Worm (Caenorhabditis elegans) whole organism, L1 larva: ENCODE results near the gene cyp-14A4.

Experiments used
- ceh-82 ChIP-seq, 3 experiments: fragments of 150-350 bp in 1 of 3; sonication (generic microtip) in 2 of 3; optimal IDR thresholded peaks; 2 replicates each; lab custom pipeline; 2014 to 2017; ENCODE audit warnings: missing biosample characterization in 3 of 3, missing genetic modification characterization in 3 of 3
- efl-1 ChIP-seq, 4 experiments: fragments of 150-350 bp; optimal IDR thresholded peaks in 3 of 4; peaks in 1 of 4; 1 replicate in 1 of 4; 2 replicates in 3 of 4; lab custom pipeline; 2014; ENCODE audit warnings: missing biosample characterization in 2 of 4, missing genetic modification characterization in 2 of 4, missing genetic modification reagents in 2 of 4
- elt-3 ChIP-seq, 6 experiments: fragments of 150-350 bp in 1 of 6; sonication (generic microtip); optimal IDR thresholded peaks; 2 replicates each; lab custom pipeline; 2017 to 2018; ENCODE audit warnings: missing biosample characterization in 6 of 6, missing genetic modification characterization in 6 of 6, inconsistent platforms in 1 of 6
- fkh-10 ChIP-seq: sonication (generic microtip); optimal IDR thresholded peaks from 2 replicates; lab custom pipeline; 2017; ENCODE audit warnings: missing biosample characterization, missing genetic modification reagents, missing genetic modification characterization
- hpl-2 ChIP-seq: fragments of 150-350 bp; optimal IDR thresholded peaks from 2 replicates; lab custom pipeline; 2014; ENCODE audit warnings: missing biosample characterization, missing genetic modification reagents, missing genetic modification characterization
- lsy-2 ChIP-seq, 2 experiments: fragments of 150-350 bp; optimal IDR thresholded peaks; 2 replicates each; lab custom pipeline; 2014; ENCODE audit warnings: missing biosample characterization in 2 of 2, missing genetic modification characterization in 2 of 2
- nhr-12 ChIP-seq: sonication (generic microtip); optimal IDR thresholded peaks from 2 replicates; lab custom pipeline; 2017; ENCODE audit warnings: missing biosample characterization, missing genetic modification characterization
- nhr-77 ChIP-seq: fragments of 150-350 bp; optimal IDR thresholded peaks from 2 replicates; lab custom pipeline; 2014; ENCODE audit warnings: missing biosample characterization, missing genetic modification characterization

ce11 chrX:13331386-13331785 lies 47.4 kb upstream of the cyp-14A4 start, which contains the start of gene sir-2.3:
- TF ChIP-seq efl-1 (optimal IDR thresholded peaks at IDR 0.05; lab: Kevin White, UChicago) (no peak), efl-1 (GFP tag; optimal IDR thresholded peaks at IDR 0.05 in 1 of 2; lab: Kevin White, UChicago) (no peak), nhr-12 (no peak), nhr-77 (tag; lab: Kevin White, UChicago) (no peak), ceh-82 (tag; optimal IDR thresholded peaks at IDR 0.05; lab: Kevin White, UChicago) (no peak), elt-3 (tag; optimal IDR thresholded peaks at IDR 0.05; lab: Kevin White, UChicago) (no peak), hpl-2 (GFP tag; lab: Kevin White, UChicago) (no peak), fkh-10 (GFP tag; lab: Kevin White, UChicago) (no peak), lsy-2 (tag; optimal IDR thresholded peaks at IDR 0.05; lab: Kevin White, UChicago) (no peak)
